Fruit fly (Drosophila melanogaster) whole organism, pupa: ENCODE data around the gene HLH3B.

Experiments used
- CG13204 ChIP-seq: fragments of 200-800 bp; sonication (Bioruptor generic); optimal IDR thresholded peaks from 2 replicates; lab custom pipeline; 2018; ENCODE audit warnings: missing biosample characterization, mild to moderate bottlenecking, missing genetic modification characterization, moderate library complexity
- CG8301 ChIP-seq: fragments of 200-800 bp; sonication (Bioruptor generic); optimal IDR thresholded peaks from 2 replicates; lab custom pipeline; 2018; ENCODE audit warnings: missing biosample characterization, mild to moderate bottlenecking, missing genetic modification characterization
- EcR ChIP-seq: fragments of 200-800 bp; sonication (Bioruptor generic); optimal IDR thresholded peaks from 3 replicates; lab custom pipeline; 2019; ENCODE audit warnings: missing biosample characterization, missing genetic modification characterization, mild to moderate bottlenecking, moderate library complexity, missing genetic modification reagents

- peak; percentile 28 for TF ChIP-seq CG13204
- peak; percentile 12 for TF ChIP-seq CG8301
- peak; percentile 65 for TF ChIP-seq EcR (GFP tag; lab: Kevin White, UChicago)
Measured at dm6 chrX:2658258-2658853, 23.2 kb downstream of the HLH3B start.
